Fruit fly (Drosophila melanogaster) whole organism, embryonic: ENCODE data around the gene CG42263.

Source experiments
- CG10267 ChIP-seq: fragments of 200-800 bp; sonication (Bioruptor generic); optimal IDR thresholded peaks from 2 replicates; lab custom pipeline; 2018; ENCODE audit warnings: missing biosample characterization, mild to moderate bottlenecking, missing genetic modification characterization, moderate library complexity
- CG11504 ChIP-seq: fragments of 200-800 bp; sonication (Bioruptor generic); optimal IDR thresholded peaks from 3 replicates; lab custom pipeline; 2019; ENCODE audit warnings: missing biosample characterization, mild to moderate bottlenecking, missing genetic modification characterization, moderate library complexity
- CG12769 ChIP-seq: fragments of 200-800 bp; sonication (Bioruptor generic); optimal IDR thresholded peaks from 2 replicates; lab custom pipeline; 2019; ENCODE audit warnings: missing biosample characterization, mild to moderate bottlenecking, missing genetic modification characterization, moderate library complexity
- CG13123 ChIP-seq: fragments of 200-800 bp; sonication (Bioruptor generic); optimal IDR thresholded peaks from 2 replicates; lab custom pipeline; 2016; ENCODE audit warnings: missing biosample characterization, missing genetic modification characterization
- CG13624 ChIP-seq: fragments of 200-800 bp; sonication (Bioruptor generic); optimal IDR thresholded peaks from 2 replicates; lab custom pipeline; 2016; ENCODE audit warnings: missing biosample characterization, missing genetic modification characterization
- CG13894 ChIP-seq: fragments of 200-800 bp; sonication (Bioruptor generic); optimal IDR thresholded peaks from 3 replicates; lab custom pipeline; 2018; ENCODE audit warnings: missing biosample characterization, mild to moderate bottlenecking, missing genetic modification characterization, moderate library complexity
- CG14050 ChIP-seq: fragments of 200-800 bp; sonication (Bioruptor generic); IDR thresholded peaks from 3 replicates; pipeline ENCODE4 v1.3.6; 2022; ENCODE audit warnings: missing biosample characterization, missing genetic modification characterization
- CG15269 ChIP-seq: fragments of 200-800 bp; sonication (Bioruptor generic); optimal IDR thresholded peaks from 2 replicates; lab custom pipeline; 2018; ENCODE audit warnings: missing biosample characterization, mild to moderate bottlenecking, missing genetic modification characterization, moderate library complexity
- CG17802 ChIP-seq: fragments of 200-800 bp; sonication (Bioruptor generic); optimal IDR thresholded peaks from 2 replicates; lab custom pipeline; 2018; ENCODE audit warnings: missing biosample characterization, mild to moderate bottlenecking, missing genetic modification characterization, moderate library complexity
- CG1792 ChIP-seq: fragments of 200-800 bp; sonication (Bioruptor generic); optimal IDR thresholded peaks from 2 replicates; lab custom pipeline; 2016; ENCODE audit warnings: missing biosample characterization, missing genetic modification characterization
- CG18599 ChIP-seq: fragments of 200-800 bp; sonication (Bioruptor generic); optimal IDR thresholded peaks from 3 replicates; lab custom pipeline; 2017; ENCODE audit warnings: missing biosample characterization, missing genetic modification characterization, mild to moderate bottlenecking, moderate library complexity, missing genetic modification reagents
- CG32532 ChIP-seq: fragments of 200-800 bp; sonication (Bioruptor generic); IDR thresholded peaks from 2 replicates; pipeline ENCODE4 v1.3.6; 2022; ENCODE audit warnings: missing biosample characterization, missing genetic modification characterization
- CG8924 ChIP-seq: fragments of 200-800 bp; optimal IDR thresholded peaks from 3 replicates; lab custom pipeline; 2019; ENCODE audit warnings: missing biosample characterization, mild to moderate bottlenecking, missing genetic modification characterization, moderate library complexity
- Chrac-16 ChIP-seq: fragments of 200-800 bp; sonication (Bioruptor generic); optimal IDR thresholded peaks from 3 replicates; lab custom pipeline; 2016; ENCODE audit warnings: missing biosample characterization, missing genetic modification characterization
- CrebB ChIP-seq: fragments of 200-800 bp; sonication (Bioruptor generic); optimal IDR thresholded peaks from 3 replicates; lab custom pipeline; 2018; ENCODE audit warnings: missing biosample characterization, mild to moderate bottlenecking, missing genetic modification characterization
- Dad ChIP-seq: fragments of 200-800 bp; sonication (Bioruptor generic); optimal IDR thresholded peaks from 3 replicates; lab custom pipeline; 2016; ENCODE audit warnings: missing biosample characterization, missing genetic modification characterization
- Dip2 ChIP-seq: fragments of 200-800 bp; sonication (Bioruptor generic); IDR thresholded peaks from 2 replicates; pipeline ENCODE4 v1.3.6; 2022; ENCODE audit warnings: missing biosample characterization, missing genetic modification characterization
- Ets65A ChIP-seq: fragments of 200-800 bp; sonication (Bioruptor generic); peaks from one replicate; lab custom pipeline; 2016; ENCODE audit warnings: missing biosample characterization, missing genetic modification characterization
- GATAe ChIP-seq: fragments of 200-800 bp; sonication (Bioruptor generic); conservative IDR thresholded peaks from 2 replicates; pipeline ENCODE4 v1.3.6; 2022; ENCODE audit warnings: missing biosample characterization, missing genetic modification characterization
- H15 ChIP-seq: fragments of 200-800 bp; sonication (Bioruptor generic); IDR thresholded peaks from 3 replicates; pipeline ENCODE4 v1.3.6; 2022; ENCODE audit warnings: missing biosample characterization, missing genetic modification characterization
- HmgZ ChIP-seq: fragments of 200-800 bp; sonication (Bioruptor generic); optimal IDR thresholded peaks from 2 replicates; lab custom pipeline; 2018; ENCODE audit warnings: missing biosample characterization, mild to moderate bottlenecking, missing genetic modification characterization
- Hmr ChIP-seq: fragments of 200-800 bp; sonication (Bioruptor generic); optimal IDR thresholded peaks from 3 replicates; lab custom pipeline; 2017; ENCODE audit warnings: mild to moderate bottlenecking, missing biosample characterization, missing genetic modification reagents, missing genetic modification characterization
- Hr51 ChIP-seq, 2 experiments: fragments of 200-800 bp; sonication (Bioruptor generic); optimal IDR thresholded peaks; 2 replicates in 1 of 2; 3 replicates in 1 of 2; lab custom pipeline; 2016 to 2018; ENCODE audit warnings: missing biosample characterization in 2 of 2, missing genetic modification characterization in 2 of 2, mild to moderate bottlenecking in 1 of 2, moderate library complexity in 1 of 2
- Kr ChIP-seq: fragments of 200-800 bp; sonication (Bioruptor generic); optimal IDR thresholded peaks from 2 replicates; lab custom pipeline; 2017; ENCODE audit warnings: missing biosample characterization, mild to moderate bottlenecking, missing genetic modification characterization
- Optix ChIP-seq: fragments of 200-800 bp; sonication (Bioruptor generic); IDR thresholded peaks from 3 replicates; pipeline ENCODE4 v1.3.6; 2022; ENCODE audit warnings: missing biosample characterization, missing genetic modification characterization
- Rfx ChIP-seq: fragments of 200-800 bp; sonication (Bioruptor generic); IDR thresholded peaks from 2 replicates; pipeline ENCODE4 v1.3.6; 2022; ENCODE audit warnings: missing biosample characterization, missing genetic modification characterization
- Spps ChIP-seq: fragments of 200-800 bp; sonication (Bioruptor generic); optimal IDR thresholded peaks from 2 replicates; lab custom pipeline; 2018; ENCODE audit warnings: missing biosample characterization, mild to moderate bottlenecking, missing genetic modification characterization
- Stat92E ChIP-seq, 3 experiments: fragments of >200 bp in 2 of 3; fragments of 200-800 bp in 1 of 3; sonication (Bioruptor generic) in 1 of 3; optimal IDR thresholded peaks; 2 replicates each; lab custom pipeline; 2017 to 2019; ENCODE audit warnings: missing biosample characterization in 3 of 3, missing genetic modification characterization in 3 of 3, mild to moderate bottlenecking in 1 of 3, moderate library complexity in 1 of 3
- Taf1 ChIP-seq: fragments of 200-800 bp; sonication (Bioruptor generic); IDR thresholded peaks from 2 replicates; pipeline ENCODE4 v1.3.6; 2022; ENCODE audit warnings: missing biosample characterization, missing genetic modification characterization
- aop ChIP-seq: fragments of 200-800 bp; sonication (Bioruptor generic); IDR thresholded peaks from 2 replicates; pipeline ENCODE4 v1.3.6; 2022; ENCODE audit warnings: missing biosample characterization, missing genetic modification characterization
- caup ChIP-seq: fragments of 200-800 bp; sonication (Bioruptor generic); optimal IDR thresholded peaks from 3 replicates; lab custom pipeline; 2017; ENCODE audit warnings: missing biosample characterization, mild to moderate bottlenecking, missing genetic modification characterization, moderate library complexity; ENCODE audit not compliant: severe bottlenecking
- cg ChIP-seq: fragments of 200-800 bp; sonication (Bioruptor generic); optimal IDR thresholded peaks from 3 replicates; lab custom pipeline; 2019; ENCODE audit warnings: missing biosample characterization, mild to moderate bottlenecking, missing genetic modification characterization, moderate library complexity
- cwo ChIP-seq: fragments of 200-800 bp; sonication (Bioruptor generic); optimal IDR thresholded peaks from 3 replicates; lab custom pipeline; 2017; ENCODE audit warnings: missing biosample characterization, missing genetic modification characterization, mild to moderate bottlenecking, moderate library complexity, missing genetic modification reagents
- dm ChIP-seq: fragments of 200-800 bp; sonication (Bioruptor generic); optimal IDR thresholded peaks from 3 replicates; lab custom pipeline; 2016; ENCODE audit warnings: missing biosample characterization, missing genetic modification characterization
- grau ChIP-seq: fragments of 200-800 bp; optimal IDR thresholded peaks from 3 replicates; lab custom pipeline; 2019; ENCODE audit warnings: missing biosample characterization, mild to moderate bottlenecking, missing genetic modification characterization, moderate library complexity
- hkb ChIP-seq, 2 experiments: fragments of 200-800 bp in 1 of 2; fragments of >200 bp in 1 of 2; sonication (Bioruptor generic) in 1 of 2; IDR thresholded peaks in 1 of 2; optimal IDR thresholded peaks in 1 of 2; 2 replicates each; pipeline versions ENCODE4 v1.3.6 to Lab custom; 2017 to 2022; ENCODE audit warnings: missing biosample characterization in 1 of 2, missing genetic modification characterization in 1 of 2
- lab ChIP-seq: fragments of 200-800 bp; sonication (Bioruptor generic); optimal IDR thresholded peaks from 3 replicates; lab custom pipeline; 2017; ENCODE audit warnings: missing biosample characterization, missing genetic modification characterization, mild to moderate bottlenecking, moderate library complexity, missing genetic modification reagents
- lmd ChIP-seq: fragments of 200-800 bp; sonication (Bioruptor generic); IDR thresholded peaks from 2 replicates; pipeline ENCODE4 v1.3.6; 2022; ENCODE audit warnings: missing biosample characterization, missing genetic modification characterization
- mirr ChIP-seq: fragments of 200-800 bp; sonication (Bioruptor generic); optimal IDR thresholded peaks from 3 replicates; lab custom pipeline; 2018; ENCODE audit warnings: missing biosample characterization, mild to moderate bottlenecking, missing genetic modification characterization
- mld ChIP-seq: fragments of 200-800 bp; sonication (Bioruptor generic); IDR thresholded peaks from 3 replicates; pipeline ENCODE4 v1.3.6; 2022; ENCODE audit warnings: missing biosample characterization, missing genetic modification characterization; ENCODE audit not compliant: partially characterized antibody
- nau ChIP-seq: fragments of 200-800 bp; sonication (Bioruptor generic); optimal IDR thresholded peaks from 3 replicates; lab custom pipeline; 2017; ENCODE audit warnings: missing biosample characterization, mild to moderate bottlenecking, missing genetic modification characterization, missing genetic modification reagents
- repo ChIP-seq: fragments of 200-800 bp; sonication (Bioruptor generic); optimal IDR thresholded peaks from 2 replicates; lab custom pipeline; 2016; ENCODE audit warnings: missing biosample characterization, missing genetic modification characterization
- rib ChIP-seq: fragments of 200-800 bp; sonication (Bioruptor generic); IDR thresholded peaks from 2 replicates; pipeline ENCODE4 v1.3.6; 2022; ENCODE audit warnings: missing biosample characterization, missing genetic modification characterization
- ro ChIP-seq: fragments of 200-800 bp; sonication (Bioruptor generic); IDR thresholded peaks from 2 replicates; pipeline ENCODE4 v1.3.6; 2022; ENCODE audit warnings: missing biosample characterization, missing genetic modification characterization
- scrt ChIP-seq: fragments of 200-800 bp; sonication (Bioruptor generic); optimal IDR thresholded peaks from 2 replicates; lab custom pipeline; 2018; ENCODE audit warnings: missing biosample characterization, mild to moderate bottlenecking, missing genetic modification characterization, moderate library complexity
- sna ChIP-seq: fragments of 200-800 bp; sonication (Bioruptor generic); IDR thresholded peaks from 2 replicates; pipeline ENCODE4 v1.3.6; 2022; ENCODE audit warnings: missing biosample characterization, missing genetic modification characterization; ENCODE audit not compliant: partially characterized antibody
- stc ChIP-seq: fragments of 200-800 bp; sonication (Bioruptor generic); IDR thresholded peaks from 2 replicates; pipeline ENCODE4 v1.3.6; 2022; ENCODE audit warnings: missing biosample characterization, missing genetic modification characterization
- tgo ChIP-seq: fragments of 200-800 bp; sonication (Bioruptor generic); IDR thresholded peaks from 3 replicates; pipeline ENCODE4 v1.3.6; 2022; ENCODE audit warnings: missing biosample characterization, missing genetic modification characterization

Gene CG42263

dm6 chr3L:19940349-19940748 is 15.2 kb downstream of the CG42263 start (continued):
- TF ChIP-seq aop (GFP tag; lab: Robert Waterston, UW) (no peak), dm (GFP tag; lab: Kevin White, UChicago) (no peak), CG15269 (tag; lab: Kevin White, UChicago) (peak; percentile 37), lmd (GFP tag; lab: Robert Waterston, UW) (0 out of 2 replicates have a peak, but pooled peaks have one; percentile 11), Rfx (GFP tag; lab: Robert Waterston, UW) (0 out of 2 replicates have a peak, but pooled peaks have one; percentile 37), CG8924 (peak; percentile 13), scrt (GFP tag; lab: Kevin White, UChicago) (no peak), CG11504 (tag; lab: Kevin White, UChicago) (peak; percentile 29), Stat92E (GFP tag; optimal IDR thresholded peaks at IDR 0.05; lab: Kevin White, UChicago) (no peak), Hr51 (GFP tag; optimal IDR thresholded peaks at IDR 0.05; lab: Kevin White, UChicago) (peak in 1 of 2 experiments; percentile 48), CG18599 (peak; percentile 6), CG32532 (GFP tag; lab: Robert Waterston, UW) (peak; percentile 57; the same call in 1 of the 2 replicates), Dip2 (GFP tag; lab: Robert Waterston, UW) (no peak), tgo (GFP tag; lab: Robert Waterston, UW) (no peak), Optix (no peak), CG13123 (GFP tag; lab: Kevin White, UChicago) (no peak), grau (tag; lab: Kevin White, UChicago) (peak; percentile 49), ro (GFP tag; lab: Robert Waterston, UW) (no peak), Spps (tag; lab: Kevin White, UChicago) (no peak), Ets65A (GFP tag; lab: Kevin White, UChicago) (no peak)

dm6 chr3L:19939024-19939423 is 16.6 kb downstream of the CG42263 start, which contains the start of gene Ac76E:
Ac76E (plus strand) TSS chr3L:19939287.
- TF ChIP-seq rib (GFP tag; lab: Robert Waterston, UW) = peak; percentile 68
- TF ChIP-seq HmgZ = peak; percentile 56
- peak; percentile 35 for TF ChIP-seq cwo (GFP tag; lab: Kevin White, UChicago)
- TF ChIP-seq Chrac-16 (GFP tag; lab: Kevin White, UChicago) = no peak
- TF ChIP-seq GATAe (GFP tag; lab: Robert Waterston, UW) = peak; percentile 46; the same call in 1 of the 2 replicates
- TF ChIP-seq CG12769 = peak; percentile 65
- peak; percentile 9 for TF ChIP-seq CG13894 (tag; lab: Kevin White, UChicago)
- TF ChIP-seq stc (GFP tag; lab: Robert Waterston, UW) = peak; percentile 19; the same call in 1 of the 2 replicates
- TF ChIP-seq CG8924 = no peak
- TF ChIP-seq caup = peak; percentile 32
- no peak for TF ChIP-seq Taf1 (GFP tag; lab: Robert Waterston, UW)
- peak; percentile 28 for TF ChIP-seq nau (GFP tag; lab: Kevin White, UChicago)
- peak; percentile 51 for TF ChIP-seq lab (GFP tag; lab: Kevin White, UChicago)
- TF ChIP-seq CG1792 (GFP tag; lab: Kevin White, UChicago) = no peak
- peak; percentile 14 for TF ChIP-seq CG13624 (GFP tag; lab: Kevin White, UChicago)
- peak; percentile 62 for TF ChIP-seq mirr
- TF ChIP-seq CG10267 (tag; lab: Kevin White, UChicago) = no peak
- peak; percentile 36 for TF ChIP-seq Hmr (GFP tag; lab: Kevin White, UChicago)
- TF ChIP-seq cg = peak; percentile 37
- TF ChIP-seq CG17802 (tag; lab: Kevin White, UChicago) = no peak
- peak; percentile 45; the same call in 1 of the 2 replicates for TF ChIP-seq CG32532 (GFP tag; lab: Robert Waterston, UW)
- no peak for TF ChIP-seq Dad
- TF ChIP-seq Kr (GFP tag; lab: Kevin White, UChicago) = no peak
- TF ChIP-seq sna (GFP tag; lab: Robert Waterston, UW) = 0 out of 2 replicates have a peak, but pooled peaks have one; percentile 23
- TF ChIP-seq repo = no peak
- TF ChIP-seq mld (GFP tag; lab: Robert Waterston, UW) = no peak
- TF ChIP-seq hkb (optimal IDR thresholded peaks at IDR 0.05; lab: Kevin White, UChicago) = no peak
- TF ChIP-seq hkb (GFP tag; IDR thresholded peaks at IDR 0.05; lab: Robert Waterston, UW) = peak; percentile 36; the same call in 1 of the 2 replicates
- no peak for TF ChIP-seq CG14050 (GFP tag; lab: Robert Waterston, UW)
- peak; percentile 15 for TF ChIP-seq CrebB (tag; lab: Kevin White, UChicago)
- TF ChIP-seq H15 = no peak
